Worm (Caenorhabditis elegans) whole organism, mixed stage, embryonic: Measurements from ENCODE around the gene R05A10.7.

ENCODE experiments used
- M03D4.4 ChIP-seq: sonication (generic microtip); optimal IDR thresholded peaks from 2 replicates; lab custom pipeline; 2017; ENCODE audit warnings: mild to moderate bottlenecking, missing genetic modification characterization, missing compliant biosample characterization
- bed-3 ChIP-seq: fragments of 200-800 bp; sonication (Bioruptor generic); optimal IDR thresholded peaks from 3 replicates; lab custom pipeline; 2018; ENCODE audit warnings: mild to moderate bottlenecking, missing genetic modification characterization, moderate library complexity, missing compliant biosample characterization
- blmp-1 ChIP-seq: fragments of 150-350 bp; optimal IDR thresholded peaks from 2 replicates; lab custom pipeline; 2014; ENCODE audit warnings: missing biosample characterization, missing genetic modification characterization
- ceh-39 ChIP-seq: fragments of 150-350 bp; optimal IDR thresholded peaks from 2 replicates; lab custom pipeline; 2014; ENCODE audit warnings: missing biosample characterization, missing genetic modification characterization
- ceh-43 ChIP-seq: fragments of 200-800 bp; sonication (Bioruptor generic); optimal IDR thresholded peaks from 2 replicates; lab custom pipeline; 2018; ENCODE audit warnings: mild to moderate bottlenecking, missing genetic modification characterization, moderate library complexity, missing compliant biosample characterization
- ceh-83 ChIP-seq: fragments of 200-800 bp; sonication (Bioruptor generic); optimal IDR thresholded peaks from 2 replicates; lab custom pipeline; 2018; ENCODE audit warnings: mild to moderate bottlenecking, missing genetic modification characterization, missing compliant biosample characterization
- cnd-1 ChIP-seq: fragments of 200-800 bp; sonication (Bioruptor generic); optimal IDR thresholded peaks from 2 replicates; lab custom pipeline; 2018; ENCODE audit warnings: mild to moderate bottlenecking, missing genetic modification characterization, missing compliant biosample characterization
- drap-1 ChIP-seq: fragments of 200-800 bp; sonication (Bioruptor generic); optimal IDR thresholded peaks from 3 replicates; lab custom pipeline; 2018; ENCODE audit warnings: mild to moderate bottlenecking, missing genetic modification characterization, missing compliant biosample characterization
- elt-1 ChIP-seq: sonication (generic microtip); optimal IDR thresholded peaks from 2 replicates; lab custom pipeline; 2017; ENCODE audit warnings: missing genetic modification characterization, mild to moderate bottlenecking, missing compliant biosample characterization, antibody characterized with exemption, moderate library complexity, borderline replicate concordance; ENCODE audit not compliant: insufficient read depth
- elt-3 ChIP-seq: fragments of 150-350 bp; optimal IDR thresholded peaks from 2 replicates; lab custom pipeline; 2014; ENCODE audit warnings: missing biosample characterization, missing genetic modification characterization
- flh-1 ChIP-seq: fragments of 200-800 bp; sonication (Bioruptor generic); optimal IDR thresholded peaks from 2 replicates; lab custom pipeline; 2018; ENCODE audit warnings: mild to moderate bottlenecking, missing genetic modification characterization, moderate library complexity, missing compliant biosample characterization
- ham-2 ChIP-seq: fragments of 200-800 bp; sonication (Bioruptor generic); optimal IDR thresholded peaks from 2 replicates; lab custom pipeline; 2018; ENCODE audit warnings: mild to moderate bottlenecking, missing genetic modification characterization, missing compliant biosample characterization
- hlh-1 ChIP-seq: fragments of 150-350 bp; optimal IDR thresholded peaks from 2 replicates; lab custom pipeline; 2014; ENCODE audit warnings: missing biosample characterization, missing genetic modification reagents, missing genetic modification characterization
- lin-32 ChIP-seq: fragments of 200-800 bp; sonication (Bioruptor generic); optimal IDR thresholded peaks from 2 replicates; lab custom pipeline; 2018; ENCODE audit warnings: mild to moderate bottlenecking, missing genetic modification characterization, missing compliant biosample characterization
- lsy-2 ChIP-seq: fragments of 150-350 bp; optimal IDR thresholded peaks from 2 replicates; lab custom pipeline; 2014; ENCODE audit warnings: missing biosample characterization, missing genetic modification characterization
- mab-5 ChIP-seq: fragments of 150-350 bp; optimal IDR thresholded peaks from 2 replicates; lab custom pipeline; 2014; ENCODE audit warnings: missing biosample characterization, missing genetic modification characterization
- mep-1 ChIP-seq: fragments of 150-350 bp; optimal IDR thresholded peaks from 2 replicates; lab custom pipeline; 2017; ENCODE audit warnings: missing biosample characterization, missing genetic modification reagents, missing genetic modification characterization, inconsistent platforms
- mls-2 ChIP-seq: sonication (generic microtip); optimal IDR thresholded peaks from 2 replicates; lab custom pipeline; 2016; ENCODE audit warnings: mild to moderate bottlenecking, missing genetic modification characterization, moderate library complexity, missing compliant biosample characterization
- nhr-12 ChIP-seq: fragments of 150-350 bp; optimal IDR thresholded peaks from 2 replicates; lab custom pipeline; 2014; ENCODE audit warnings: missing biosample characterization, missing genetic modification characterization
- nhr-28 ChIP-seq: fragments of 150-350 bp; optimal IDR thresholded peaks from 2 replicates; lab custom pipeline; 2014; ENCODE audit warnings: missing biosample characterization, missing genetic modification characterization
- nhr-76 ChIP-seq: sonication (generic microtip); optimal IDR thresholded peaks from 2 replicates; lab custom pipeline; 2017; ENCODE audit warnings: missing biosample characterization, missing genetic modification characterization
- pha-4 ChIP-seq: fragments of 150-350 bp; optimal IDR thresholded peaks from 2 replicates; lab custom pipeline; 2018; ENCODE audit warnings: missing biosample characterization, missing genetic modification reagents, missing genetic modification characterization
- sem-2 ChIP-seq: fragments of 200-800 bp; sonication (Bioruptor generic); optimal IDR thresholded peaks from 2 replicates; lab custom pipeline; 2018; ENCODE audit warnings: mild to moderate bottlenecking, missing genetic modification characterization, missing compliant biosample characterization
- snpc-4 ChIP-seq: fragments of 150-350 bp; optimal IDR thresholded peaks from 2 replicates; lab custom pipeline; 2014; ENCODE audit warnings: missing biosample characterization, missing genetic modification characterization
- sptf-1 ChIP-seq: sonication (generic microtip); optimal IDR thresholded peaks from 2 replicates; lab custom pipeline; 2017; ENCODE audit warnings: mild to moderate bottlenecking, missing genetic modification characterization, moderate library complexity, missing compliant biosample characterization
- tbx-8 ChIP-seq: fragments of 200-800 bp; sonication (Bioruptor generic); optimal IDR thresholded peaks from 2 replicates; lab custom pipeline; 2018; ENCODE audit warnings: mild to moderate bottlenecking, missing genetic modification characterization, moderate library complexity, missing compliant biosample characterization
- unc-120 ChIP-seq: sonication (generic microtip); optimal IDR thresholded peaks from 2 replicates; lab custom pipeline; 2017; ENCODE audit warnings: missing genetic modification characterization, missing compliant biosample characterization; ENCODE audit not compliant: poor library complexity, severe bottlenecking
- unc-39 ChIP-seq: fragments of 150-350 bp; optimal IDR thresholded peaks from 2 replicates; lab custom pipeline; 2014; ENCODE audit warnings: missing biosample characterization, missing genetic modification characterization
- unc-62 ChIP-seq: fragments of 150-350 bp; optimal IDR thresholded peaks from 2 replicates; lab custom pipeline; 2014; ENCODE audit warnings: missing biosample characterization, missing genetic modification reagents, missing genetic modification characterization
- ztf-11 ChIP-seq: fragments of 150-350 bp; optimal IDR thresholded peaks from 2 replicates; lab custom pipeline; 2014; ENCODE audit warnings: missing biosample characterization, missing genetic modification characterization

R05A10.7 gene

ce11 chrIV:14162772-14163171 lies at the start of gene R05A10.7:
R05A10.7 (minus strand) TSS chrIV:14162872.
- TF ChIP-seq mep-1 (no peak), unc-39 (tag; lab: Kevin White, UChicago) (no peak), hlh-1 (tag; lab: Kevin White, UChicago) (no peak), ceh-83 (GFP tag; lab: Kevin White, UChicago) (no peak), lin-32 (GFP tag; lab: Kevin White, UChicago) (no peak), unc-62 (GFP tag; lab: Kevin White, UChicago) (no peak), mls-2 (tag; lab: Kevin White, UChicago) (no peak), unc-120 (no peak)

DNA sequence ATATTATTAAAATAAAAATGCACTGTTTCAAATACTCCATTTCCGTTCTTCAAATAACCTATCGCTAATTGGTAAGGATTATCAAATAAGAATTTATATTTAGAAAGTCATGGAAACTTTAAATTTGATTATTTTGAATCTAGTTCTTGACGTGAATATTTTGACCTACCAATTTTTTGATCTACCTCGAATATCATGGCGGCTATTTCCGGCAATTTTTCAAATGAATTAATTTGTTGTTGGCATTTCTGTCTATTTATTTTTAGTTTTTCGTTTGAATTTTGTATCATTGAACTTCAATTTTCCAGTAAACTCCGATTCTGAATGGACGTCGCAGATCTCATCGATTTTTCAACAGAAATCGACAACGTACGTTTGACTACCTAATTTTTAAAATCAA lies 40.5 kb upstream of the R05A10.7 start, which contains the start of gene F02H6.3:
TSS of gene F02H6.3 (plus strand) at position 266 of the 400 bp plus-strand sequence.
- TF ChIP-seq mab-5 (tag; lab: Kevin White, UChicago) = no peak
- TF ChIP-seq ceh-39 (tag; lab: Kevin White, UChicago) = no peak
- no peak for TF ChIP-seq unc-120
- TF ChIP-seq hlh-1 (tag; lab: Kevin White, UChicago) = no peak
- no peak for TF ChIP-seq lin-32 (GFP tag; lab: Kevin White, UChicago)
- TF ChIP-seq mls-2 (tag; lab: Kevin White, UChicago) = no peak
- TF ChIP-seq pha-4 (tag; lab: Kevin White, UChicago) = no peak
- no peak for TF ChIP-seq ham-2 (GFP tag; lab: Kevin White, UChicago)
- no peak for TF ChIP-seq sem-2
- no peak for TF ChIP-seq sptf-1 (tag; lab: Kevin White, UChicago)
- TF ChIP-seq tbx-8 (GFP tag; lab: Kevin White, UChicago) = no peak
- TF ChIP-seq mep-1 = no peak
- no peak for TF ChIP-seq flh-1
- TF ChIP-seq elt-3 = no peak
- TF ChIP-seq ceh-43 (GFP tag; lab: Kevin White, UChicago) = no peak

DNA sequence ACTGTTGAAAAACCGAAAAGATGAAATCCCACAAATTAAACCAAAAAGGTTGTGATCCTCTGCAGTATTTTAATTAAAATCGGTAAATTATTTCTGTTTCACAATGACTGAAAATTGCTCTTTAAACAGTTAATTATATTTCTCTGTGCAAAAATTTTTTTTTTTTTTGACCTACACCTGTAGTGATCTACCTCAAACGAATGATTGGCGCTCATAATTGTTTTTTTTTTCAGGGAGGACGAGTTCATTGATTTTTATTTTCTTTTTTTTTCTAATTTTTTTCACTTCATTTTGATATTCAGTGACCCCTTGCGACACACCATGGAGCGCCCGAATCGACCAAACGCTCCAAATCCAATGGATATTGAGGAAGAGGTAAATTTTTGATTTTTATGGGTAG lies 33.5 kb upstream of the R05A10.7 start, which contains the start of gene F02H6.2:
TSS of gene F02H6.2 (plus strand) at position 301 of the 400 bp plus-strand sequence.
- TF ChIP-seq nhr-28 (tag; lab: Kevin White, UChicago) = no peak

- no peak for TF ChIP-seq ceh-43 (GFP tag; lab: Kevin White, UChicago)
- TF ChIP-seq mls-2 (tag; lab: Kevin White, UChicago) = no peak
- no peak for TF ChIP-seq nhr-28 (tag; lab: Kevin White, UChicago)
- TF ChIP-seq mab-5 (tag; lab: Kevin White, UChicago) = no peak
- no peak for TF ChIP-seq unc-39 (tag; lab: Kevin White, UChicago)
- TF ChIP-seq cnd-1 (tag; lab: Kevin White, UChicago) = no peak
These were observed 31.6 kb upstream of the R05A10.7 start for ce11 chrIV:14194317-14194716.

DNA sequence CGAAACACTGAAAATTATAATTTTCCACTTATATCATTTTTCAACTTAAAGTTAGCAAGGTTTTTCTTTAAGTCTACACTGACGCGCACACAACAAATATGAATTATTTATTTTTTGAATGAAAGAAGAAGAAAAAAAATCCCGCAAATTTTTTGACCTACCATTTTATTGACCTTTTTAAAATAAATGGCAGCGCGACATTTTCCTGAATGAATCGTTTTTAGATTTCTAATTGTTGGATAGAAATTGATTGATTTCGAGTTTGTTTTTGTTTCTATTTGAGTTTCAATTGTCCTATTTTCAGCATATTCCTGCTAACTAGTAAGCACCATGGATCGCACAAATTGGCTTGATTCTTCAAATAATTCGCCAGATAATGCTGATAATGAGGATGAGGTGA lies 30.5 kb upstream of the R05A10.7 start, which contains the start of gene K01G12.3:
TSS of gene K01G12.3 (plus strand) at position 301 of the 400 bp plus-strand sequence.
- TF ChIP-seq ceh-83 (GFP tag; lab: Kevin White, UChicago) = no peak
- TF ChIP-seq unc-39 (tag; lab: Kevin White, UChicago) = no peak
- TF ChIP-seq drap-1 = no peak
- TF ChIP-seq ztf-11 = no peak
- TF ChIP-seq elt-3 = no peak
- TF ChIP-seq nhr-12 = no peak
- no peak for TF ChIP-seq lsy-2 (tag; lab: Kevin White, UChicago)
- TF ChIP-seq ham-2 (GFP tag; lab: Kevin White, UChicago) = no peak
- TF ChIP-seq M03D4.4 (tag; lab: Kevin White, UChicago) = no peak
- TF ChIP-seq snpc-4 = no peak
- TF ChIP-seq nhr-76 (tag; lab: Kevin White, UChicago) = no peak
- no peak for TF ChIP-seq elt-1
- TF ChIP-seq ceh-39 (tag; lab: Kevin White, UChicago) = no peak

ce11 chrIV:14191919-14192318 lies 29.2 kb upstream of the R05A10.7 start, which contains the start of gene K01G12.22:
K01G12.22 (plus strand) TSS chrIV:14192219.
- TF ChIP-seq M03D4.4 (tag; lab: Kevin White, UChicago) (no peak), snpc-4 (no peak), hlh-1 (tag; lab: Kevin White, UChicago) (no peak), blmp-1 (no peak), lsy-2 (tag; lab: Kevin White, UChicago) (no peak), ceh-83 (GFP tag; lab: Kevin White, UChicago) (no peak), bed-3 (GFP tag; lab: Kevin White, UChicago) (no peak), pha-4 (tag; lab: Kevin White, UChicago) (no peak), elt-1 (no peak), ham-2 (GFP tag; lab: Kevin White, UChicago) (no peak), ztf-11 (no peak), ceh-43 (GFP tag; lab: Kevin White, UChicago) (no peak), drap-1 (no peak)
